Worm (Caenorhabditis elegans) whole organism, L4 larva: Measurements from ENCODE around the gene F22F7.3.
A peak's percentile ranks its signal among the peaks of the same experiment; 100 is the strongest.

Experiments
- D1046.2 ChIP-seq: fragments of 200-800 bp; sonication (Bioruptor generic); IDR thresholded peaks from 2 replicates; pipeline ENCODE4 v1.3.6; 2022; ENCODE audit warnings: missing genetic modification characterization, missing compliant biosample characterization
- F37D6.2 ChIP-seq: sonication (generic microtip); optimal IDR thresholded peaks from 2 replicates; lab custom pipeline; 2016; ENCODE audit warnings: mild to moderate bottlenecking, missing genetic modification characterization, missing compliant biosample characterization
- F44E2.7 ChIP-seq: fragments of 200-800 bp; sonication (Bioruptor generic); IDR thresholded peaks from 2 replicates; pipeline ENCODE4 v2.1.2; 2022; ENCODE audit warnings: missing genetic modification characterization, missing compliant biosample characterization
- T20F7.1 ChIP-seq: fragments of 200-800 bp; sonication (Bioruptor generic); optimal IDR thresholded peaks from 2 replicates; lab custom pipeline; 2018; ENCODE audit warnings: mild to moderate bottlenecking, missing genetic modification characterization, missing compliant biosample characterization
- Y5F2A.4 ChIP-seq: fragments of 200-800 bp; sonication (Bioruptor generic); optimal IDR thresholded peaks from 2 replicates; lab custom pipeline; 2018; ENCODE audit warnings: mild to moderate bottlenecking, missing genetic modification characterization, missing compliant biosample characterization
- Y75B8A.6 ChIP-seq: fragments of 200-800 bp; sonication (Bioruptor generic); IDR thresholded peaks from 2 replicates; pipeline ENCODE4 v1.3.6; 2022; ENCODE audit warnings: missing genetic modification reagents, missing genetic modification characterization, missing compliant biosample characterization
- ZK337.2 ChIP-seq: fragments of 200-800 bp; sonication (Bioruptor generic); IDR thresholded peaks from 2 replicates; pipeline ENCODE4 v1.3.6; 2022; ENCODE audit warnings: missing genetic modification reagents, missing genetic modification characterization, missing compliant biosample characterization
- ZK546.5 ChIP-seq, 2 experiments: sonication (generic microtip); optimal IDR thresholded peaks; 2 replicates each; lab custom pipeline; 2017; ENCODE audit warnings: missing biosample characterization in 2 of 2, missing genetic modification characterization in 2 of 2
- aly-2 ChIP-seq: sonication (generic microtip); optimal IDR thresholded peaks from 2 replicates; lab custom pipeline; 2018; ENCODE audit warnings: missing biosample characterization, missing genetic modification characterization
- ama-1 ChIP-seq: fragments of 150-350 bp; optimal IDR thresholded peaks from 2 replicates; lab custom pipeline; 2014; ENCODE audit warnings: inconsistent platforms, mixed read lengths
- ceh-20 ChIP-seq: fragments of 200-800 bp; sonication (Bioruptor generic); IDR thresholded peaks from 2 replicates; pipeline ENCODE4 v1.3.6; 2022; ENCODE audit warnings: missing genetic modification reagents, missing genetic modification characterization, missing compliant biosample characterization
- ceh-62 ChIP-seq: sonication (generic microtip); optimal IDR thresholded peaks from 2 replicates; lab custom pipeline; 2017; ENCODE audit warnings: missing biosample characterization, missing genetic modification characterization
- ces-1 ChIP-seq: fragments of 150-350 bp; sonication (generic microtip); optimal IDR thresholded peaks from 4 replicates; lab custom pipeline; 2014; ENCODE audit warnings: missing biosample characterization, missing genetic modification reagents, missing genetic modification characterization
- cey-2 ChIP-seq: sonication (generic microtip); optimal IDR thresholded peaks from 3 replicates; lab custom pipeline; 2017; ENCODE audit warnings: missing genetic modification characterization, mild to moderate bottlenecking, missing compliant biosample characterization, antibody characterized with exemption, borderline replicate concordance; ENCODE audit not compliant: insufficient read depth
- ctbp-1 ChIP-seq: fragments of 200-800 bp; sonication (Bioruptor generic); IDR thresholded peaks from 2 replicates; pipeline ENCODE4 v1.3.6; 2022; ENCODE audit warnings: missing genetic modification reagents, missing genetic modification characterization, missing compliant biosample characterization
- daf-16 ChIP-seq, 3 experiments: sonication (generic microtip); optimal IDR thresholded peaks; 2 replicates each; lab custom pipeline; 2016 to 2017; ENCODE audit warnings: missing genetic modification characterization in 3 of 3, missing genetic modification reagents in 3 of 3, mild to moderate bottlenecking in 2 of 3, missing compliant biosample characterization in 2 of 3, missing biosample characterization in 1 of 3, moderate library complexity in 1 of 3
- dpl-1 ChIP-seq: fragments of 150-350 bp; optimal IDR thresholded peaks from 2 replicates; lab custom pipeline; 2014; ENCODE audit warnings: missing biosample characterization, missing genetic modification reagents, missing genetic modification characterization
- duxl-1 ChIP-seq: sonication (generic microtip); optimal IDR thresholded peaks from 2 replicates; lab custom pipeline; 2016; ENCODE audit warnings: mild to moderate bottlenecking, missing genetic modification characterization, moderate library complexity, missing compliant biosample characterization; ENCODE audit not compliant: poor library complexity
- egl-27 ChIP-seq: sonication (generic microtip); optimal IDR thresholded peaks from 3 replicates; lab custom pipeline; 2017; ENCODE audit warnings: missing biosample characterization, missing genetic modification reagents, missing genetic modification characterization
- gei-8 ChIP-seq: fragments of 200-800 bp; sonication (Bioruptor generic); optimal IDR thresholded peaks from 2 replicates; lab custom pipeline; 2018; ENCODE audit warnings: mild to moderate bottlenecking, missing genetic modification characterization, missing compliant biosample characterization
- hlh-11 ChIP-seq: fragments of 200-800 bp; sonication (Bioruptor generic); optimal IDR thresholded peaks from 2 replicates; lab custom pipeline; 2018; ENCODE audit warnings: mild to moderate bottlenecking, missing genetic modification characterization, missing compliant biosample characterization
- jun-1 ChIP-seq: fragments of 150-350 bp; optimal IDR thresholded peaks from 2 replicates; lab custom pipeline; 2014; ENCODE audit warnings: missing biosample characterization, missing genetic modification reagents, missing genetic modification characterization
- lim-7 ChIP-seq: fragments of 200-800 bp; sonication (Bioruptor generic); IDR thresholded peaks from 2 replicates; pipeline ENCODE4 v1.3.6; 2022; ENCODE audit warnings: missing genetic modification characterization, missing compliant biosample characterization
- lin-1 ChIP-seq: fragments of 200-800 bp; sonication (Bioruptor generic); IDR thresholded peaks from 2 replicates; pipeline ENCODE4 v1.3.6; 2022; ENCODE audit warnings: missing genetic modification reagents, missing genetic modification characterization, missing compliant biosample characterization
- lin-38 ChIP-seq: fragments of 200-800 bp; sonication (Bioruptor generic); IDR thresholded peaks from 2 replicates; pipeline ENCODE4 v1.3.6; 2022; ENCODE audit warnings: missing genetic modification reagents, missing genetic modification characterization, missing compliant biosample characterization
- lsy-2 ChIP-seq, 2 experiments: fragments of 150-350 bp in 1 of 2; sonication (generic microtip) in 1 of 2; optimal IDR thresholded peaks; 2 replicates each; lab custom pipeline; 2014 to 2017; ENCODE audit warnings: missing biosample characterization in 2 of 2, missing genetic modification characterization in 2 of 2
- mep-1 ChIP-seq: fragments of 150-350 bp; sonication (generic microtip); optimal IDR thresholded peaks from 3 replicates; lab custom pipeline; 2014; ENCODE audit warnings: missing biosample characterization, missing genetic modification characterization
- mes-2 ChIP-seq: sonication (generic microtip); optimal IDR thresholded peaks from 2 replicates; lab custom pipeline; 2016; ENCODE audit warnings: missing genotype, mild to moderate bottlenecking, missing genetic modification characterization, missing compliant biosample characterization; ENCODE audit not compliant: poor library complexity, severe bottlenecking
- nhr-237 ChIP-seq: sonication (generic microtip); optimal IDR thresholded peaks from 2 replicates; lab custom pipeline; 2017; ENCODE audit warnings: missing biosample characterization, missing genetic modification characterization
- nhr-25 ChIP-seq: sonication (generic microtip); optimal IDR thresholded peaks from 2 replicates; lab custom pipeline; 2017; ENCODE audit warnings: missing genetic modification characterization, mild to moderate bottlenecking, missing compliant biosample characterization, antibody characterized with exemption, moderate library complexity, borderline replicate concordance; ENCODE audit not compliant: insufficient read depth
- nhr-28 ChIP-seq: fragments of 150-350 bp; optimal IDR thresholded peaks from 2 replicates; lab custom pipeline; 2014; ENCODE audit warnings: missing biosample characterization, missing genetic modification characterization
- nhr-42 ChIP-seq: fragments of 200-800 bp; sonication (Bioruptor generic); IDR thresholded peaks from 2 replicates; pipeline ENCODE4 v1.3.6; 2022; ENCODE audit warnings: missing genetic modification characterization, missing compliant biosample characterization
- nhr-6 ChIP-seq: fragments of 150-350 bp; optimal IDR thresholded peaks from 2 replicates; lab custom pipeline; 2014; ENCODE audit warnings: missing biosample characterization, missing genetic modification characterization
- nhr-77 ChIP-seq: fragments of 150-350 bp; optimal IDR thresholded peaks from 2 replicates; lab custom pipeline; 2014; ENCODE audit warnings: missing biosample characterization, missing genetic modification characterization
- pha-4 ChIP-seq, 2 experiments: fragments of 150-350 bp in 1 of 2; fragments of 200-800 bp in 1 of 2; sonication (Bioruptor generic) in 1 of 2; IDR thresholded peaks in 1 of 2; optimal IDR thresholded peaks in 1 of 2; 2 replicates each; pipeline versions ENCODE4 v1.3.6 to Lab custom; 2014 to 2022; ENCODE audit warnings: missing genetic modification characterization in 2 of 2, missing genetic modification reagents in 2 of 2, missing biosample characterization in 1 of 2, missing compliant biosample characterization in 1 of 2
- pqm-1 ChIP-seq: sonication (generic microtip); optimal IDR thresholded peaks from 2 replicates; lab custom pipeline; 2017; ENCODE audit warnings: missing biosample characterization, missing genetic modification characterization
- rbr-2 ChIP-seq: sonication (generic microtip); optimal IDR thresholded peaks from 2 replicates; lab custom pipeline; 2016; ENCODE audit warnings: missing genotype, missing genetic modification characterization, missing compliant biosample characterization
- sdz-12 ChIP-seq: fragments of 200-800 bp; sonication (Bioruptor generic); optimal IDR thresholded peaks from 2 replicates; lab custom pipeline; 2018; ENCODE audit warnings: mild to moderate bottlenecking, missing genetic modification characterization, missing compliant biosample characterization
- skn-1 ChIP-seq: fragments of 150-350 bp; optimal IDR thresholded peaks from 2 replicates; lab custom pipeline; 2014; ENCODE audit warnings: missing biosample characterization, missing genetic modification characterization
- snpc-1.2 ChIP-seq: fragments of 200-800 bp; sonication (Bioruptor generic); IDR thresholded peaks from 2 replicates; pipeline ENCODE4 v1.3.6; 2022; ENCODE audit warnings: missing genetic modification reagents, missing genetic modification characterization, missing compliant biosample characterization
- tag-97 ChIP-seq: fragments of 200-800 bp; sonication (Bioruptor generic); IDR thresholded peaks from 2 replicates; pipeline ENCODE4 v1.3.6; 2022; ENCODE audit warnings: missing genetic modification characterization, missing compliant biosample characterization
- tra-1 ChIP-seq: fragments of 200-800 bp; sonication (Bioruptor generic); IDR thresholded peaks from 2 replicates; pipeline ENCODE4 v1.3.6; 2022; ENCODE audit warnings: missing genetic modification reagents, missing genetic modification characterization, missing compliant biosample characterization
- unc-62 ChIP-seq, 3 experiments: fragments of 150-350 bp in 1 of 3; sonication (generic microtip); optimal IDR thresholded peaks in 2 of 3; peaks in 1 of 3; 1 replicate in 1 of 3; 2 replicates in 2 of 3; lab custom pipeline; 2014 to 2017; ENCODE audit warnings: missing biosample characterization in 3 of 3, missing genetic modification characterization in 3 of 3, missing genetic modification reagents in 3 of 3, missing genotype in 1 of 3
- zfp-2 ChIP-seq: sonication (generic microtip); optimal IDR thresholded peaks from 2 replicates; lab custom pipeline; 2016; ENCODE audit warnings: mild to moderate bottlenecking, missing genetic modification characterization, missing compliant biosample characterization
- zip-11 ChIP-seq: fragments of 200-800 bp; sonication (Bioruptor generic); IDR thresholded peaks from 2 replicates; pipeline ENCODE4 v1.3.6; 2022; ENCODE audit warnings: missing genetic modification characterization, missing compliant biosample characterization
- zip-2 ChIP-seq: fragments of 150-350 bp; optimal IDR thresholded peaks from 2 replicates; lab custom pipeline; 2014; ENCODE audit warnings: missing biosample characterization, missing genetic modification characterization
- ztf-7 ChIP-seq: fragments of 150-350 bp; optimal IDR thresholded peaks from 2 replicates; lab custom pipeline; 2014; ENCODE audit warnings: missing biosample characterization, missing genetic modification characterization

Gene F22F7.3

ce11 chrV:2109295-2109694 lies 1.2 kb upstream of the F22F7.3 start, which contains the start of gene ckb-4 (continued):
- TF ChIP-seq D1046.2 (GFP tag; lab: Robert Waterston, UW) = no peak
- TF ChIP-seq rbr-2 = no peak
- TF ChIP-seq nhr-28 (tag; lab: Kevin White, UChicago) = peak; percentile 95
- no peak for TF ChIP-seq lin-1 (GFP tag; lab: Robert Waterston, UW)
- no peak for TF ChIP-seq nhr-237 (tag; lab: Kevin White, UChicago)
- no peak for TF ChIP-seq nhr-42 (GFP tag; lab: Robert Waterston, UW)
- peak; percentile 32 for TF ChIP-seq dpl-1 (GFP tag; lab: Kevin White, UChicago)
- TF ChIP-seq F44E2.7 (GFP tag; lab: Robert Waterston, UW) = no peak
- no peak for TF ChIP-seq jun-1 (tag; lab: Kevin White, UChicago)
- peak; percentile 39 for TF ChIP-seq nhr-6 (tag; lab: Kevin White, UChicago)
- no peak for TF ChIP-seq ZK337.2 (GFP tag; lab: Robert Waterston, UW)
- TF ChIP-seq egl-27 (tag; lab: Kevin White, UChicago) = no peak
- TF ChIP-seq T20F7.1 (GFP tag; lab: Kevin White, UChicago) = no peak
- no peak for TF ChIP-seq F37D6.2 (tag; lab: Kevin White, UChicago)
- no peak for TF ChIP-seq tra-1 (GFP tag; lab: Robert Waterston, UW)
- no peak for TF ChIP-seq lim-7 (GFP tag; lab: Robert Waterston, UW)
- no peak for TF ChIP-seq zip-2 (tag; lab: Kevin White, UChicago)
- no peak for TF ChIP-seq tag-97 (GFP tag; lab: Robert Waterston, UW)
- TF ChIP-seq nhr-77 = peak; percentile 10
- TF ChIP-seq sdz-12 (GFP tag; lab: Kevin White, UChicago) = no peak
- TF ChIP-seq duxl-1 (tag; lab: Kevin White, UChicago) = no peak
- TF ChIP-seq gei-8 = no peak
- TF ChIP-seq daf-16 (GFP tag; optimal IDR thresholded peaks at IDR 0.05; lab: Kevin White, UChicago) = no peak
- no peak for TF ChIP-seq daf-16 (tag; optimal IDR thresholded peaks at IDR 0.05; lab: Kevin White, UChicago)
- no peak for TF ChIP-seq unc-62 (GFP tag; optimal IDR thresholded peaks at IDR 0.05 in 1 of 2; lab: Kevin White, UChicago)
- no peak for TF ChIP-seq unc-62 (tag; optimal IDR thresholded peaks at IDR 0.05; lab: Kevin White, UChicago)
- no peak for TF ChIP-seq lin-38
- TF ChIP-seq ces-1 (GFP tag; lab: Kevin White, UChicago) = no peak
- peak; percentile 4 for TF ChIP-seq pqm-1 (tag; lab: Kevin White, UChicago)
- no peak for TF ChIP-seq zip-11
- no peak for TF ChIP-seq ctbp-1 (GFP tag; lab: Robert Waterston, UW)
- TF ChIP-seq aly-2 = no peak
- TF ChIP-seq ama-1 = no peak
- no peak for TF ChIP-seq skn-1 (tag; lab: Kevin White, UChicago)
- TF ChIP-seq ztf-7 (tag; lab: Kevin White, UChicago) = no peak
- TF ChIP-seq ceh-20 (GFP tag; lab: Robert Waterston, UW) = no peak
- no peak for TF ChIP-seq mes-2
- TF ChIP-seq nhr-25 (tag; lab: Kevin White, UChicago) = no peak
- TF ChIP-seq mep-1 (tag; lab: Kevin White, UChicago) = no peak
- no peak for TF ChIP-seq Y5F2A.4 (GFP tag; lab: Kevin White, UChicago)
- TF ChIP-seq ceh-62 (tag; lab: Kevin White, UChicago) = no peak
- no peak for TF ChIP-seq lsy-2 (tag; optimal IDR thresholded peaks at IDR 0.05; lab: Kevin White, UChicago)
- TF ChIP-seq Y75B8A.6 (GFP tag; lab: Robert Waterston, UW) = no peak
- no peak for TF ChIP-seq snpc-1.2 (GFP tag; lab: Robert Waterston, UW)
- no peak for TF ChIP-seq hlh-11 (tag; lab: Kevin White, UChicago)
- TF ChIP-seq pha-4 (GFP tag; IDR thresholded peaks at IDR 0.05; lab: Robert Waterston, UW) = no peak
- peak; percentile 44 for TF ChIP-seq pha-4 (tag; optimal IDR thresholded peaks at IDR 0.05; lab: Kevin White, UChicago)
- TF ChIP-seq zfp-2 (tag; lab: Kevin White, UChicago) = no peak
- no peak for TF ChIP-seq cey-2
- TF ChIP-seq ZK546.5 (tag; optimal IDR thresholded peaks at IDR 0.05; lab: Kevin White, UChicago) = no peak
- TF ChIP-seq, all 104 proteins: peak for 10
